Worm (Caenorhabditis elegans) whole organism, late embryonic: ENCODE data around the gene Y39A3CL.7.

Experiments
- K09A11.1 ChIP-seq: sonication (generic microtip); optimal IDR thresholded peaks from 2 replicates; lab custom pipeline; 2017; ENCODE audit warnings: antibody characterized with exemption, mild to moderate bottlenecking, missing genetic modification characterization, missing compliant biosample characterization; ENCODE audit not compliant: insufficient read depth
- Y22D7AL.16 ChIP-seq: sonication (generic microtip); optimal IDR thresholded peaks from 2 replicates; lab custom pipeline; 2016; ENCODE audit warnings: missing genetic modification characterization, missing compliant biosample characterization
- ama-1 ChIP-seq: fragments of 150-350 bp; optimal IDR thresholded peaks from 2 replicates; lab custom pipeline; 2014
- ceh-19 ChIP-seq: fragments of 200-800 bp; sonication (Bioruptor generic); optimal IDR thresholded peaks from 2 replicates; lab custom pipeline; 2018; ENCODE audit warnings: mild to moderate bottlenecking, missing genetic modification characterization, missing compliant biosample characterization
- ceh-2 ChIP-seq: sonication (generic microtip); optimal IDR thresholded peaks from 2 replicates; lab custom pipeline; 2016; ENCODE audit warnings: missing genotype, missing genetic modification characterization, missing compliant biosample characterization
- ceh-22 ChIP-seq: sonication (generic microtip); optimal IDR thresholded peaks from 2 replicates; lab custom pipeline; 2017; ENCODE audit warnings: missing biosample characterization, missing genetic modification characterization
- ceh-24 ChIP-seq: sonication (generic microtip); optimal IDR thresholded peaks from 2 replicates; lab custom pipeline; 2016; ENCODE audit warnings: mild to moderate bottlenecking, missing genetic modification characterization, missing compliant biosample characterization
- ceh-30 ChIP-seq: fragments of 150-350 bp; optimal IDR thresholded peaks from 2 replicates; lab custom pipeline; 2014; ENCODE audit warnings: missing biosample characterization, missing genetic modification characterization
- ceh-31 ChIP-seq: sonication (generic microtip); optimal IDR thresholded peaks from 2 replicates; lab custom pipeline; 2016; ENCODE audit warnings: missing genetic modification characterization, missing compliant biosample characterization
- ceh-34 ChIP-seq: sonication (generic microtip); optimal IDR thresholded peaks from 2 replicates; lab custom pipeline; 2016; ENCODE audit warnings: mild to moderate bottlenecking, missing genetic modification characterization, missing compliant biosample characterization
- ceh-48 ChIP-seq: sonication (generic microtip); optimal IDR thresholded peaks from 2 replicates; lab custom pipeline; 2016; ENCODE audit warnings: missing genetic modification characterization, inconsistent platforms, missing compliant biosample characterization
- che-1 ChIP-seq: sonication (generic microtip); optimal IDR thresholded peaks from 2 replicates; lab custom pipeline; 2016; ENCODE audit warnings: mild to moderate bottlenecking, missing genetic modification characterization, missing compliant biosample characterization
- fkh-10 ChIP-seq: fragments of 150-350 bp; optimal IDR thresholded peaks from 2 replicates; lab custom pipeline; 2014; ENCODE audit warnings: missing biosample characterization, missing genetic modification reagents, missing genetic modification characterization
- gmeb-2 ChIP-seq: sonication (generic microtip); optimal IDR thresholded peaks from 2 replicates; lab custom pipeline; 2016; ENCODE audit warnings: missing genetic modification characterization, inconsistent platforms, missing compliant biosample characterization
- hlh-6 ChIP-seq: sonication (generic microtip); optimal IDR thresholded peaks from 2 replicates; lab custom pipeline; 2016; ENCODE audit warnings: missing genotype, missing genetic modification characterization, missing compliant biosample characterization
- lim-6 ChIP-seq: sonication (generic microtip); optimal IDR thresholded peaks from 2 replicates; lab custom pipeline; 2016; ENCODE audit warnings: missing genetic modification characterization, missing compliant biosample characterization
- nfya-1 ChIP-seq: sonication (generic microtip); optimal IDR thresholded peaks from 2 replicates; lab custom pipeline; 2017; ENCODE audit warnings: missing genetic modification characterization, mild to moderate bottlenecking, missing compliant biosample characterization, antibody characterized with exemption, moderate library complexity
- nhr-232 ChIP-seq: sonication (generic microtip); optimal IDR thresholded peaks from 2 replicates; lab custom pipeline; 2016; ENCODE audit warnings: missing genetic modification characterization, missing compliant biosample characterization
- pat-9 ChIP-seq: fragments of 200-800 bp; sonication (Bioruptor generic); optimal IDR thresholded peaks from 2 replicates; lab custom pipeline; 2018; ENCODE audit warnings: mild to moderate bottlenecking, missing genetic modification characterization, moderate library complexity, missing compliant biosample characterization
- pax-1 ChIP-seq: fragments of 150-350 bp; optimal IDR thresholded peaks from 2 replicates; lab custom pipeline; 2014; ENCODE audit warnings: missing biosample characterization, missing genetic modification characterization
- pqm-1 ChIP-seq: sonication (generic microtip); optimal IDR thresholded peaks from 2 replicates; lab custom pipeline; 2016; ENCODE audit warnings: missing genetic modification characterization, missing compliant biosample characterization
- rnt-1 ChIP-seq: sonication (generic microtip); optimal IDR thresholded peaks from 2 replicates; lab custom pipeline; 2016; ENCODE audit warnings: missing genetic modification characterization, missing compliant biosample characterization
- sdc-2 ChIP-seq: sonication (generic microtip); optimal IDR thresholded peaks from 2 replicates; lab custom pipeline; 2016; ENCODE audit warnings: missing genotype, missing genetic modification characterization, missing compliant biosample characterization
- sox-4 ChIP-seq: sonication (generic microtip); optimal IDR thresholded peaks from 2 replicates; lab custom pipeline; 2017; ENCODE audit warnings: mild to moderate bottlenecking, missing genetic modification characterization, inconsistent platforms, missing compliant biosample characterization
- syd-9 ChIP-seq: sonication (generic microtip); optimal IDR thresholded peaks from 2 replicates; lab custom pipeline; 2016; ENCODE audit warnings: mild to moderate bottlenecking, missing genetic modification characterization, moderate library complexity, missing compliant biosample characterization
- tbx-7 ChIP-seq: sonication (generic microtip); optimal IDR thresholded peaks from 2 replicates; lab custom pipeline; 2016; ENCODE audit warnings: missing genotype, missing genetic modification characterization, missing compliant biosample characterization
- ttx-3 ChIP-seq: sonication (generic microtip); optimal IDR thresholded peaks from 2 replicates; lab custom pipeline; 2016; ENCODE audit warnings: missing genetic modification reagents, missing genetic modification characterization, missing compliant biosample characterization
- unc-3 ChIP-seq, 2 experiments: fragments of 200-800 bp in 1 of 2; sonication (Bioruptor generic) in 1 of 2; sonication (generic microtip) in 1 of 2; conservative IDR thresholded peaks in 1 of 2; optimal IDR thresholded peaks in 1 of 2; 2 replicates each; pipeline versions ENCODE4 v1.3.6 to Lab custom; 2016 to 2022; ENCODE audit warnings: missing compliant biosample characterization in 2 of 2, missing genetic modification characterization in 2 of 2, missing genetic modification reagents in 1 of 2
- unc-42 ChIP-seq: sonication (generic microtip); optimal IDR thresholded peaks from 2 replicates; lab custom pipeline; 2016; ENCODE audit warnings: missing genotype, missing genetic modification characterization, missing compliant biosample characterization
- unc-86 ChIP-seq: sonication (generic microtip); optimal IDR thresholded peaks from 2 replicates; lab custom pipeline; 2016; ENCODE audit warnings: missing genetic modification characterization, missing compliant biosample characterization
- zip-5 ChIP-seq: sonication (generic microtip); optimal IDR thresholded peaks from 2 replicates; lab custom pipeline; 2016; ENCODE audit warnings: missing genetic modification characterization, missing compliant biosample characterization
- ztf-16 ChIP-seq: sonication (generic microtip); optimal IDR thresholded peaks from 2 replicates; lab custom pipeline; 2017; ENCODE audit warnings: missing genetic modification characterization, missing compliant biosample characterization

The Y39A3CL.7 gene

DNA sequence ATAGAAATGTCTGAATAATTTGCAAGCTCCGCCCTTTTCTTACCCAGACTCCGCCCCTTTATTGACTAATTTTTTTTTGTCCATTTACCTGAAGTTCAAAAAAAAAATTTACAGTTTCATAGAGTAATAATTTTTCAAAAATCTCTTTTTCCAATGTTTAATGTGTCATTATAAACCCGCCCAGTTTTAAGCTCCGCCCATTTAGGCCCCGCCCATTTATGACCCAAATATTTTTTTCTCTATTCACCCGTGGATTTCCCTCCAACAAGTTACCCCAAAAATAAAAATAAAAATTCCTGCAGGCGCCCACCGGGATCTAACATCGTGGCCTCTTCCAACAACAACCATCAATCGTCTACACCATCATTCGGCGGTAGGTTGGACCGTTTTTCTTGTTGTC is 36.7 kb upstream of the Y39A3CL.7 start, which contains the start of gene rimb-1:
Gene rimb-1 (plus strand): TSS at position 301 of the 400 bp plus-strand sequence.
- TF ChIP-seq ztf-16 (tag; lab: Kevin White, UChicago) = no peak
- no peak for TF ChIP-seq ceh-31
- no peak for TF ChIP-seq ceh-22 (tag; lab: Kevin White, UChicago)
- no peak for TF ChIP-seq fkh-10 (GFP tag; lab: Kevin White, UChicago)
- TF ChIP-seq ceh-2 (tag; lab: Kevin White, UChicago) = no peak
- TF ChIP-seq pqm-1 (tag; lab: Kevin White, UChicago) = no peak
- TF ChIP-seq lim-6 (tag; lab: Kevin White, UChicago) = no peak
- no peak for TF ChIP-seq sox-4
- TF ChIP-seq rnt-1 = no peak
- no peak for TF ChIP-seq ttx-3 (tag; lab: Kevin White, UChicago)
- TF ChIP-seq unc-3 (GFP tag; conservative IDR thresholded peaks at IDR 0.05; lab: Robert Waterston, UW) = no peak
- TF ChIP-seq unc-3 (tag; optimal IDR thresholded peaks at IDR 0.05; lab: Kevin White, UChicago) = no peak
- TF ChIP-seq sdc-2 = no peak
- TF ChIP-seq ceh-24 (tag; lab: Kevin White, UChicago) = no peak
- no peak for TF ChIP-seq hlh-6 (tag; lab: Kevin White, UChicago)
- TF ChIP-seq pax-1 = no peak
- no peak for TF ChIP-seq ceh-34
- no peak for TF ChIP-seq gmeb-2 (tag; lab: Kevin White, UChicago)

DNA sequence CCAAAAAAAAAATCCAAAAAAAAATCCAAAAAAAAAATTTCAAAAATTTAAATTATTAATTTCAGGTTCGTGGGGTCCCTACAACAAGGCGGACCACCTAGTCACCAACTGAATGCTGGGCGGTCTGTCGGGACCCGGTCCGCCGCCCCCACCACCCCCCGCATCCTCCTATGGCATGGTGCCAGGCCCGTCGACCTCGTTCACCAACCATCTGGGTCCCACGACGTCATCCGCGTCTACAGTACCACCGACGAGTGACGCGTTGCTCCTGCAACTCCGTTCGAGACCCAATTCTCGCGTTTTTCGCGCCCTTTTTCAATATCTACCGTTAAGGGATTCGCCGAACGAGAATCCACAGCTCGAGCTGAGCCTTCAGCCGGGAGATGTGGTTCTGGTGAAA is 35.7 kb upstream of the Y39A3CL.7 start:
- TF ChIP-seq Y22D7AL.16 (tag; lab: Kevin White, UChicago) (no peak), unc-3 (GFP tag; conservative IDR thresholded peaks at IDR 0.05; lab: Robert Waterston, UW) (no peak), unc-3 (tag; optimal IDR thresholded peaks at IDR 0.05; lab: Kevin White, UChicago) (no peak)

DNA sequence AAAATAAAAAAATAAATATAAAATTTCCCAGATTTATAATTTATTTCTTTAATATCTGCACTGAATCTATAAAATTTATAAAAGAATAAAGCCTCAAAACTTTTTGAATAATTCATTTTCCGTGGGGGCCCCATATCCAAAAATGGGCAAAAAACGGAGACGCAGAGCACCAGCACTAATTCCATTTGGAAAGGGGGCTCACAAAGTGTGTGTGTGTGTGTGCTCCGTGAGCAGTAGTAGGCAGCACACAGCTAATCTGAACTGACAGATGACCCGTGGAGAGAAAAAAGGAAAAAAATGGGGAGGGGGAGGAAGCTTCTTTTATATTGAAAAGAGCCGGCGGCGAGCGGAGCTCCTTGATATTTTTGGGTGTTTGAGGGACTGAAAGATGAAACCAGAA is 32.8 kb upstream of the Y39A3CL.7 start:
- TF ChIP-seq ceh-19 (GFP tag; lab: Kevin White, UChicago) (no peak), unc-42 (peak; percentile 90)

DNA sequence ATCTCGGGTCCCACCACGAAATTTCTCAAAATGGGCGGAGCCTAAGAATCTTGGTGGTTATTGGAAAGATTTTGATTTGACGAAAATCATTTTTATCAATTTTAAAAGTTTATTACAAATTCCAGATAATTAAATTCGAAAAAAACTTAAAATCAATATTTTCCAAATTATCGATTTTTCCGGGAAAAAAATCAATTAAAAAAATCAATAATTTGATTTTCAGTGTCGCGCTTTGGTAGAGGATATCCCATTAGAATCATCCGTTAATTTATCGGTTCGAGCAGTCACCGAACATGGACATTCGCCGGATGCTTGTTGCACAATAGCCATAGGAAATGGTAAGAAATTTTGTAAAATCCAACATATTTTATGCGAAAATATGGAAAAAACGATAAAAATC is 31.3 kb upstream of the Y39A3CL.7 start:
- no peak for TF ChIP-seq ama-1 (lab: Kevin White, UChicago)
- TF ChIP-seq unc-86 (tag; lab: Kevin White, UChicago) = no peak
- TF ChIP-seq ceh-30 (tag; lab: Kevin White, UChicago) = no peak
- peak; percentile 34 for TF ChIP-seq ceh-48
- TF ChIP-seq che-1 (tag; lab: Kevin White, UChicago) = no peak

- no peak for TF ChIP-seq pat-9 (tag; lab: Kevin White, UChicago)
- TF ChIP-seq syd-9 = no peak
- no peak for TF ChIP-seq tbx-7 (tag; lab: Kevin White, UChicago)
- no peak for TF ChIP-seq nhr-232 (tag; lab: Kevin White, UChicago)
- no peak for TF ChIP-seq sdc-2
- no peak for TF ChIP-seq nfya-1 (tag; lab: Kevin White, UChicago)
- TF ChIP-seq ttx-3 (tag; lab: Kevin White, UChicago) = no peak
- no peak for TF ChIP-seq unc-86 (tag; lab: Kevin White, UChicago)
- no peak for TF ChIP-seq zip-5 (tag; lab: Kevin White, UChicago)
- TF ChIP-seq K09A11.1 (tag; lab: Kevin White, UChicago) = no peak
These were observed 30.6 kb upstream of the Y39A3CL.7 start for ce11 chrIII:1794100-1794499.

DNA sequence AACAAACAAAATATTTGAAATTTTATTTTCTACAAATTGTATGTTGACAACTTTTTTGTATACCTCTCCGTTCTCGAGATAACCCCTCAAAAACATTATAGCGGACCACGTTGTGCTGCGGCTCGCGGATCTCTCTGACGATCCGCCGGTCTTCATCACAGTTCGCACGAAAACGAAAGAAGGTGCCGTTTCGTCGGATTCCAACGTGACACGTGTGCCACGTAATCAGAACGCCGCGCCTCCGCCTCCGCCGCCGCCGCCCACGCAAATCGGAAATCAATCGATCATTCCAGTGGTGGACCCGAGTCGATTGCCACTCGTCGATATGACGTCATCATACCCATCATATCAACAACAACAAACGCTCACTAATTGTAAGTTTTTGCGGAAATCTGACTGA is 25.3 kb upstream of the Y39A3CL.7 start:
- no peak for TF ChIP-seq sdc-2
- TF ChIP-seq, all 69 proteins: peak for 0
